Worm (Caenorhabditis elegans): ENCODE measurements around the gene F10E7.11.

ce11 chrII:7111657-7112049, 11.0 kb downstream of the F10E7.11 start, which contains the start of gene F10E7.5:
- no peak for TF ChIP-seq fos-1 (tag; optimal IDR thresholded peaks at IDR 0.05)
- TF ChIP-seq skn-1 (tag; optimal IDR thresholded peaks at IDR 0.05) = no peak
- no peak for TF ChIP-seq alr-1 (tag; optimal IDR thresholded peaks at IDR 0.05)
- TF ChIP-seq unc-62 (GFP tag; optimal IDR thresholded peaks at IDR 0.05) = no peak
